Fruit fly (Drosophila melanogaster) whole organism, wandering third instar larva: ENCODE results near the gene CG43902.

Experiments
- ey ChIP-seq: fragments of 200-800 bp; sonication (Bioruptor generic); optimal IDR thresholded peaks from 2 replicates; lab custom pipeline; 2016; ENCODE audit warnings: missing biosample characterization, missing genetic modification characterization
- h ChIP-seq: fragments of 200-800 bp; sonication (Bioruptor generic); optimal IDR thresholded peaks from 3 replicates; lab custom pipeline; 2016; ENCODE audit warnings: missing biosample characterization, mild to moderate bottlenecking, missing genetic modification characterization
- psq ChIP-seq: fragments of 200-800 bp; sonication (Bioruptor generic); optimal IDR thresholded peaks from 3 replicates; lab custom pipeline; 2017; ENCODE audit warnings: missing biosample characterization, mild to moderate bottlenecking, missing genetic modification characterization, moderate library complexity
- sv ChIP-seq: fragments of 200-800 bp; sonication (Bioruptor generic); optimal IDR thresholded peaks from 3 replicates; lab custom pipeline; 2016; ENCODE audit warnings: missing biosample characterization, missing genetic modification characterization
- usp ChIP-seq: fragments of >200 bp; optimal IDR thresholded peaks from 2 replicates; lab custom pipeline; 2017; ENCODE audit warnings: missing biosample characterization, missing genetic modification characterization

- TF ChIP-seq ey (GFP tag; lab: Kevin White, UChicago) (no peak), h (GFP tag; lab: Kevin White, UChicago) (no peak), psq (no peak), sv (GFP tag; lab: Kevin White, UChicago) (no peak), usp (GFP tag; lab: Kevin White, UChicago) (no peak)
These were observed 58.5 kb downstream of the CG43902 start, which contains the start of gene CG2962 for dm6 chrX:10216634-10217239.
